Worm (Caenorhabditis elegans) whole organism, young adult: ENCODE measurements around the gene Y6E2A.4.
"Not testable (repeated sequence)": the region's sequence is repeated elsewhere in the genome, so short reads cannot be mapped to it uniquely, and the experiment has no call there.

Source experiments
- B0019.2 ChIP-seq: fragments of 200-800 bp; sonication (Bioruptor generic); conservative IDR thresholded peaks from 2 replicates; pipeline ENCODE4 v1.3.6; 2022; ENCODE audit warnings: missing genetic modification reagents, missing genetic modification characterization, missing compliant biosample characterization
- C06A6.2 ChIP-seq: fragments of 200-800 bp; sonication (Bioruptor generic); conservative IDR thresholded peaks from 2 replicates; pipeline ENCODE4 v1.3.6; 2022; ENCODE audit warnings: missing genetic modification characterization, missing compliant biosample characterization
- F22D6.2 ChIP-seq: sonication (generic microtip); optimal IDR thresholded peaks from 2 replicates; lab custom pipeline; 2016; ENCODE audit warnings: mild to moderate bottlenecking, missing genetic modification characterization, missing compliant biosample characterization
- F23B12.7 ChIP-seq: sonication (generic microtip); optimal IDR thresholded peaks from 2 replicates; lab custom pipeline; 2017; ENCODE audit warnings: missing genetic modification characterization, mild to moderate bottlenecking, missing compliant biosample characterization, antibody characterized with exemption, moderate library complexity; ENCODE audit not compliant: insufficient read depth
- Y53G8AR.9 ChIP-seq: fragments of 200-800 bp; sonication (Bioruptor generic); conservative IDR thresholded peaks from 2 replicates; pipeline ENCODE4 v1.3.6; 2022; ENCODE audit warnings: missing genetic modification reagents, missing genetic modification characterization, missing compliant biosample characterization
- Y95B8A.8 ChIP-seq: fragments of 200-800 bp; sonication (Bioruptor generic); IDR thresholded peaks from 2 replicates; pipeline ENCODE4 v1.3.6; 2022; ENCODE audit warnings: missing genetic modification reagents, missing genetic modification characterization, missing compliant biosample characterization
- ama-1 ChIP-seq, 3 experiments: fragments of 150-350 bp in 1 of 3; sonication (generic microtip) in 2 of 3; optimal IDR thresholded peaks; 2 replicates each; lab custom pipeline; 2014 to 2018; ENCODE audit warnings: missing biosample characterization in 2 of 3, missing genetic modification characterization in 2 of 3, missing genetic modification reagents in 2 of 3
- atf-7 ChIP-seq: sonication (generic microtip); optimal IDR thresholded peaks from 2 replicates; lab custom pipeline; 2017; ENCODE audit warnings: mild to moderate bottlenecking, missing genetic modification characterization, missing compliant biosample characterization
- ceh-91 ChIP-seq: fragments of 200-800 bp; sonication (Bioruptor generic); IDR thresholded peaks from 2 replicates; pipeline ENCODE4 v1.3.6; 2022; ENCODE audit warnings: missing genetic modification reagents, missing genetic modification characterization, missing compliant biosample characterization
- dpff-1 ChIP-seq: sonication (generic microtip); optimal IDR thresholded peaks from 2 replicates; lab custom pipeline; 2017; ENCODE audit warnings: mild to moderate bottlenecking, missing genetic modification characterization, missing compliant biosample characterization
- ekl-4 ChIP-seq: fragments of 200-800 bp; sonication (Bioruptor generic); IDR thresholded peaks from 2 replicates; pipeline ENCODE4 v1.3.6; 2022; ENCODE audit warnings: missing genetic modification reagents, missing genetic modification characterization, missing compliant biosample characterization
- fkh-3 ChIP-seq: sonication (generic microtip); optimal IDR thresholded peaks from 2 replicates; lab custom pipeline; 2016; ENCODE audit warnings: mild to moderate bottlenecking, missing genetic modification characterization, missing compliant biosample characterization
- him-1 ChIP-seq: sonication (generic microtip); optimal IDR thresholded peaks from 2 replicates; lab custom pipeline; 2016; ENCODE audit warnings: missing genotype, missing genetic modification reagents, missing genetic modification characterization, missing compliant biosample characterization
- lin-54 ChIP-seq: fragments of 200-800 bp; sonication (Bioruptor generic); optimal IDR thresholded peaks from 2 replicates; lab custom pipeline; 2018; ENCODE audit warnings: mild to moderate bottlenecking, missing genetic modification characterization, missing compliant biosample characterization
- mel-28 ChIP-seq: sonication (generic microtip); optimal IDR thresholded peaks from 2 replicates; lab custom pipeline; 2016; ENCODE audit warnings: borderline replicate concordance, mild to moderate bottlenecking, missing genetic modification characterization, missing compliant biosample characterization
- mxl-1 ChIP-seq: sonication (generic microtip); optimal IDR thresholded peaks from 2 replicates; lab custom pipeline; 2016; ENCODE audit warnings: missing genetic modification characterization, missing compliant biosample characterization
- nfyb-1 ChIP-seq: fragments of 200-800 bp; sonication (Bioruptor generic); IDR thresholded peaks from 2 replicates; pipeline ENCODE4 v1.3.6; 2022; ENCODE audit warnings: missing genetic modification reagents, missing genetic modification characterization, missing compliant biosample characterization
- nhr-120 ChIP-seq: fragments of 200-800 bp; sonication (Bioruptor generic); IDR thresholded peaks from 2 replicates; pipeline ENCODE4 v1.3.6; 2022; ENCODE audit warnings: missing genetic modification characterization, missing compliant biosample characterization
- pha-4 ChIP-seq: fragments of 150-350 bp; sonication (generic microtip); optimal IDR thresholded peaks from 2 replicates; lab custom pipeline; 2014; ENCODE audit warnings: missing biosample characterization, missing genetic modification reagents, missing genetic modification characterization
- rec-8 ChIP-seq, 2 experiments: sonication (generic microtip); optimal IDR thresholded peaks; 2 replicates each; lab custom pipeline; 2016; ENCODE audit warnings: mild to moderate bottlenecking in 2 of 2, missing genetic modification characterization in 2 of 2, missing genetic modification reagents in 2 of 2, missing genotype in 2 of 2, missing biosample characterization in 1 of 2, missing compliant biosample characterization in 1 of 2, moderate library complexity in 1 of 2
- repo-1 ChIP-seq: sonication (generic microtip); optimal IDR thresholded peaks from 2 replicates; lab custom pipeline; 2017; ENCODE audit warnings: mild to moderate bottlenecking, missing genetic modification characterization, missing compliant biosample characterization
- sdz-38 ChIP-seq: sonication (generic microtip); optimal IDR thresholded peaks from 2 replicates; lab custom pipeline; 2016; ENCODE audit warnings: missing genotype, missing genetic modification characterization, missing compliant biosample characterization
- sea-2 ChIP-seq: fragments of 200-800 bp; sonication (Bioruptor generic); IDR thresholded peaks from 2 replicates; pipeline ENCODE4 v1.3.6; 2022; ENCODE audit warnings: missing genetic modification characterization, missing compliant biosample characterization
- snpc-1.3 ChIP-seq: sonication (generic microtip); optimal IDR thresholded peaks from 2 replicates; lab custom pipeline; 2017; ENCODE audit warnings: missing genetic modification characterization, mild to moderate bottlenecking, missing compliant biosample characterization, antibody characterized with exemption, moderate library complexity, missing genotype, missing genetic modification reagents; ENCODE audit not compliant: insufficient read depth
- snpc-4 ChIP-seq, 5 experiments: fragments of 150-350 bp in 1 of 5; sonication (generic microtip) in 4 of 5; optimal IDR thresholded peaks; 2 replicates each; lab custom pipeline; 2014 to 2018; ENCODE audit warnings: missing genetic modification characterization in 5 of 5, missing biosample characterization in 3 of 5, antibody characterized with exemption in 2 of 5, mild to moderate bottlenecking in 2 of 5, missing compliant biosample characterization in 2 of 5, missing genotype in 2 of 5, moderate library complexity in 2 of 5, missing genetic modification reagents in 1 of 5
- ztf-26 ChIP-seq: sonication (generic microtip); optimal IDR thresholded peaks from 2 replicates; lab custom pipeline; 2017; ENCODE audit warnings: missing genetic modification characterization, missing compliant biosample characterization

Gene Y6E2A.4

ce11 chrV:15766122-15766594 is 49.6 kb upstream of the Y6E2A.4 start, which contains the start of the genes haf-3 and F57A10.2 (continued):
- no peak for TF ChIP-seq dpff-1
- peak; percentile 99 for TF ChIP-seq lin-54 (GFP tag; lab: Kevin White, UChicago)
- TF ChIP-seq ama-1 (optimal IDR thresholded peaks at IDR 0.05; lab: Kevin White, UChicago), result no peak
- no peak for TF ChIP-seq ama-1 (GFP tag; optimal IDR thresholded peaks at IDR 0.05; lab: Kevin White, UChicago)
- peak; percentile 36 for TF ChIP-seq snpc-4 (GFP tag; optimal IDR thresholded peaks at IDR 0.05; lab: Kevin White, UChicago)
- peak; percentile 70 to 86 (median 81) for TF ChIP-seq snpc-4 (tag; optimal IDR thresholded peaks at IDR 0.05; lab: Kevin White, UChicago)
- TF ChIP-seq ekl-4 (GFP tag; lab: Robert Waterston, UW), result peak; percentile 82
- TF ChIP-seq snpc-1.3 (tag; lab: Kevin White, UChicago), result peak; percentile 71
- TF ChIP-seq F22D6.2 (tag; lab: Kevin White, UChicago), result peak; percentile 12
- TF ChIP-seq sdz-38, result no peak
- no peak for TF ChIP-seq fkh-3 (tag; lab: Kevin White, UChicago)
- TF ChIP-seq ztf-26, result peak; percentile 51

ce11 chrV:15758449-15758848 is 41.9 kb upstream of the Y6E2A.4 start, which contains the start of gene str-9:
Gene str-9 (plus strand): TSS chrV:15758749.
- TF ChIP-seq snpc-4 (GFP tag; optimal IDR thresholded peaks at IDR 0.05; lab: Kevin White, UChicago), result no peak
- no peak for TF ChIP-seq snpc-4 (tag; optimal IDR thresholded peaks at IDR 0.05; lab: Kevin White, UChicago)
- no peak for TF ChIP-seq C06A6.2 (GFP tag; lab: Robert Waterston, UW)
- no peak for TF ChIP-seq nhr-120
- no peak for TF ChIP-seq nfyb-1 (GFP tag; lab: Robert Waterston, UW)
- TF ChIP-seq atf-7 (tag; lab: Kevin White, UChicago), result no peak
- TF ChIP-seq repo-1 (tag; lab: Kevin White, UChicago), result no peak
- no peak for TF ChIP-seq ceh-91
- TF ChIP-seq mxl-1 (tag; lab: Kevin White, UChicago), result no peak
- no peak for TF ChIP-seq sea-2

ce11 chrV:15757645-15758044 is 41.1 kb upstream of the Y6E2A.4 start:
- TF ChIP-seq him-1 (tag; lab: Kevin White, UChicago) (no peak), mel-28 (tag; lab: Kevin White, UChicago) (no peak)
- TF ChIP-seq, all 124 proteins: peak for 0

ce11 chrV:15754731-15755130 is 38.2 kb upstream of the Y6E2A.4 start, which contains the start of gene str-8:
Gene str-8 (plus strand): TSS chrV:15755031.
- not testable (repeated sequence) for TF ChIP-seq Y95B8A.8 (GFP tag; lab: Robert Waterston, UW); lin-54 (GFP tag; lab: Kevin White, UChicago); Y53G8AR.9 (GFP tag; lab: Robert Waterston, UW)

- TF ChIP-seq pha-4 (tag; lab: Kevin White, UChicago); rec-8 (tag; optimal IDR thresholded peaks at IDR 0.05; lab: Kevin White, UChicago); B0019.2 (GFP tag; lab: Robert Waterston, UW): not testable (repeated sequence)
These were observed 36.4 kb upstream of the Y6E2A.4 start, which contains the start of gene str-5 for ce11 chrV:15752941-15753340. Gene str-5 (plus strand): TSS chrV:15753241.

- no peak for TF ChIP-seq F23B12.7 (tag; lab: Kevin White, UChicago)
- TF ChIP-seq, all 124 proteins: peak for 0
These were observed 35.5 kb upstream of the Y6E2A.4 start, which contains the start of gene str-43 for ce11 chrV:15752049-15752448. Gene str-43 (minus strand): TSS chrV:15752149.
